Worm (Caenorhabditis elegans): ENCODE measurements around the gene suf-1.

- TF ChIP-seq elt-2 (tag; optimal IDR thresholded peaks at IDR 0.05) (no peak), odd-2 (tag; optimal IDR thresholded peaks at IDR 0.05) (no peak), ceh-18 (tag; optimal IDR thresholded peaks at IDR 0.05) (no peak), sdc-2 (tag; optimal IDR thresholded peaks at IDR 0.05) (no peak), npax-4 (tag; optimal IDR thresholded peaks at IDR 0.05) (no peak), nhr-11 (tag; optimal IDR thresholded peaks at IDR 0.05) (no peak)
Measured at ce11 chrII:8581700-8582099, 21.9 kb upstream of the suf-1 start, which contains the start of gene arl-1.
